Worm (Caenorhabditis elegans) whole organism, L1 larva: Measurements from ENCODE around the gene W10D9.3.

Experiments used
- C04F5.9 ChIP-seq: sonication (generic microtip); optimal IDR thresholded peaks from 2 replicates; lab custom pipeline; 2016; ENCODE audit warnings: missing genetic modification characterization, missing compliant biosample characterization
- C16A3.4 ChIP-seq: fragments of 150-350 bp; optimal IDR thresholded peaks from 2 replicates; lab custom pipeline; 2014; ENCODE audit warnings: missing biosample characterization, missing genetic modification characterization
- F16B12.6 ChIP-seq: fragments of 150-350 bp; optimal IDR thresholded peaks from 2 replicates; lab custom pipeline; 2014; ENCODE audit warnings: missing biosample characterization, missing genetic modification characterization
- aha-1 ChIP-seq: fragments of 150-350 bp; optimal IDR thresholded peaks from 2 replicates; lab custom pipeline; 2014; ENCODE audit warnings: missing biosample characterization, missing genetic modification characterization
- blmp-1 ChIP-seq: fragments of 150-350 bp; optimal IDR thresholded peaks from 2 replicates; lab custom pipeline; 2014; ENCODE audit warnings: missing biosample characterization, missing genetic modification characterization
- ceh-63 ChIP-seq: fragments of 200-800 bp; sonication (Bioruptor generic); optimal IDR thresholded peaks from 2 replicates; lab custom pipeline; 2018; ENCODE audit warnings: mild to moderate bottlenecking, missing genetic modification characterization, missing compliant biosample characterization
- ceh-8 ChIP-seq: fragments of 200-800 bp; sonication (Bioruptor generic); optimal IDR thresholded peaks from 2 replicates; lab custom pipeline; 2018; ENCODE audit warnings: mild to moderate bottlenecking, missing genetic modification characterization, moderate library complexity, missing compliant biosample characterization
- ceh-82 ChIP-seq, 3 experiments: fragments of 150-350 bp in 1 of 3; sonication (generic microtip) in 2 of 3; optimal IDR thresholded peaks; 2 replicates each; lab custom pipeline; 2014 to 2017; ENCODE audit warnings: missing biosample characterization in 3 of 3, missing genetic modification characterization in 3 of 3
- ceh-88 ChIP-seq: fragments of 200-800 bp; sonication (Bioruptor generic); IDR thresholded peaks from 2 replicates; pipeline ENCODE4 v1.3.6; 2022; ENCODE audit warnings: missing genetic modification characterization, missing compliant biosample characterization
- ceh-90 ChIP-seq: sonication (generic microtip); optimal IDR thresholded peaks from 2 replicates; lab custom pipeline; 2016; ENCODE audit warnings: missing genetic modification characterization, missing compliant biosample characterization
- ces-1 ChIP-seq: fragments of 150-350 bp; optimal IDR thresholded peaks from 2 replicates; lab custom pipeline; 2014; ENCODE audit warnings: missing biosample characterization, missing genetic modification reagents, missing genetic modification characterization
- dsc-1 ChIP-seq: sonication (generic microtip); optimal IDR thresholded peaks from 2 replicates; lab custom pipeline; 2016; ENCODE audit warnings: mild to moderate bottlenecking, missing genetic modification characterization, missing compliant biosample characterization
- egl-27 ChIP-seq, 2 experiments: fragments of 150-350 bp in 1 of 2; sonication (generic microtip); optimal IDR thresholded peaks; 3 replicates each; lab custom pipeline; 2017 to 2018; ENCODE audit warnings: missing biosample characterization in 2 of 2, missing genetic modification characterization in 2 of 2, missing genetic modification reagents in 2 of 2
- elt-2 ChIP-seq: sonication (generic microtip); optimal IDR thresholded peaks from 2 replicates; lab custom pipeline; 2016; ENCODE audit warnings: missing genetic modification characterization, mild to moderate bottlenecking, inconsistent platforms, missing compliant biosample characterization, missing genetic modification reagents
- ets-5 ChIP-seq: fragments of 200-800 bp; sonication (Bioruptor generic); IDR thresholded peaks from 2 replicates; pipeline ENCODE4 v1.3.6; 2022; ENCODE audit warnings: missing genetic modification characterization, missing compliant biosample characterization
- fkh-10 ChIP-seq: sonication (generic microtip); optimal IDR thresholded peaks from 2 replicates; lab custom pipeline; 2017; ENCODE audit warnings: missing biosample characterization, missing genetic modification reagents, missing genetic modification characterization
- fkh-4 ChIP-seq: sonication (generic microtip); optimal IDR thresholded peaks from 2 replicates; lab custom pipeline; 2016; ENCODE audit warnings: missing compliant biosample characterization, missing genetic modification characterization, borderline replicate concordance
- hlh-17 ChIP-seq: fragments of 200-800 bp; sonication (Bioruptor generic); optimal IDR thresholded peaks from 2 replicates; lab custom pipeline; 2018; ENCODE audit warnings: missing genetic modification characterization, mild to moderate bottlenecking, missing compliant biosample characterization, moderate library complexity, borderline replicate concordance
- hlh-4 ChIP-seq: sonication (generic microtip); optimal IDR thresholded peaks from 2 replicates; lab custom pipeline; 2016; ENCODE audit warnings: mild to moderate bottlenecking, missing genetic modification characterization, missing compliant biosample characterization
- hpl-2 ChIP-seq: fragments of 150-350 bp; optimal IDR thresholded peaks from 2 replicates; lab custom pipeline; 2014; ENCODE audit warnings: missing biosample characterization, missing genetic modification reagents, missing genetic modification characterization
- jun-1 ChIP-seq: fragments of 150-350 bp; optimal IDR thresholded peaks from 2 replicates; lab custom pipeline; 2014; ENCODE audit warnings: missing biosample characterization, missing genetic modification reagents, missing genetic modification characterization
- lin-13 ChIP-seq: fragments of 150-350 bp; optimal IDR thresholded peaks from 2 replicates; lab custom pipeline; 2014; ENCODE audit warnings: missing biosample characterization, missing genetic modification reagents, missing genetic modification characterization
- lin-14 ChIP-seq: fragments of 200-800 bp; sonication (Bioruptor generic); optimal IDR thresholded peaks from 2 replicates; lab custom pipeline; 2018; ENCODE audit warnings: mild to moderate bottlenecking, missing genetic modification characterization, moderate library complexity, missing compliant biosample characterization
- lin-15B ChIP-seq: fragments of 150-350 bp; sonication (generic microtip); optimal IDR thresholded peaks from 3 replicates; lab custom pipeline; 2014; ENCODE audit warnings: missing biosample characterization, missing genetic modification characterization
- lin-39 ChIP-seq: fragments of 150-350 bp; optimal IDR thresholded peaks from 2 replicates; lab custom pipeline; 2014; ENCODE audit warnings: missing biosample characterization, missing genetic modification reagents, missing genetic modification characterization
- lsy-2 ChIP-seq, 2 experiments: fragments of 150-350 bp; optimal IDR thresholded peaks; 2 replicates each; lab custom pipeline; 2014; ENCODE audit warnings: missing biosample characterization in 2 of 2, missing genetic modification characterization in 2 of 2
- mdl-1 ChIP-seq, 2 experiments: fragments of 150-350 bp; optimal IDR thresholded peaks; 2 replicates each; lab custom pipeline; 2014 to 2017; ENCODE audit warnings: missing biosample characterization in 2 of 2, missing genetic modification characterization in 2 of 2, inconsistent platforms in 1 of 2
- mef-2 ChIP-seq: fragments of 150-350 bp; optimal IDR thresholded peaks from 2 replicates; lab custom pipeline; 2014; ENCODE audit warnings: missing biosample characterization, missing genetic modification characterization
- mep-1 ChIP-seq: fragments of 150-350 bp; optimal IDR thresholded peaks from 2 replicates; lab custom pipeline; 2014; ENCODE audit warnings: missing biosample characterization, missing genetic modification characterization
- nhr-11 ChIP-seq: fragments of 150-350 bp; optimal IDR thresholded peaks from 2 replicates; lab custom pipeline; 2014; ENCODE audit warnings: missing biosample characterization, missing genetic modification characterization
- nhr-12 ChIP-seq: sonication (generic microtip); optimal IDR thresholded peaks from 2 replicates; lab custom pipeline; 2017; ENCODE audit warnings: missing biosample characterization, missing genetic modification characterization
- nhr-19 ChIP-seq: fragments of 200-800 bp; sonication (Bioruptor generic); conservative IDR thresholded peaks from 2 replicates; pipeline ENCODE4 v1.3.6; 2022; ENCODE audit warnings: missing genetic modification characterization, missing compliant biosample characterization
- nhr-20 ChIP-seq: sonication (generic microtip); optimal IDR thresholded peaks from 2 replicates; lab custom pipeline; 2016; ENCODE audit warnings: mild to moderate bottlenecking, missing genetic modification characterization, missing compliant biosample characterization
- nhr-237 ChIP-seq: fragments of 150-350 bp; optimal IDR thresholded peaks from 2 replicates; lab custom pipeline; 2014; ENCODE audit warnings: missing biosample characterization, missing genetic modification characterization
- nhr-47 ChIP-seq: sonication (generic microtip); optimal IDR thresholded peaks from 2 replicates; lab custom pipeline; 2016; ENCODE audit warnings: mild to moderate bottlenecking, missing genetic modification characterization, moderate library complexity, missing compliant biosample characterization
- nhr-76 ChIP-seq: sonication (generic microtip); optimal IDR thresholded peaks from 2 replicates; lab custom pipeline; 2017; ENCODE audit warnings: missing biosample characterization, missing genetic modification characterization
- nhr-77 ChIP-seq: fragments of 150-350 bp; optimal IDR thresholded peaks from 2 replicates; lab custom pipeline; 2014; ENCODE audit warnings: missing biosample characterization, missing genetic modification characterization
- nhr-84 ChIP-seq: sonication (generic microtip); optimal IDR thresholded peaks from 2 replicates; lab custom pipeline; 2017; ENCODE audit warnings: missing biosample characterization, missing genetic modification characterization
- nhr-85 ChIP-seq: sonication (generic microtip); peaks from one replicate; lab custom pipeline; 2016; ENCODE audit warnings: missing genetic modification characterization, inconsistent platforms, missing compliant biosample characterization
- pag-3 ChIP-seq: sonication (generic microtip); optimal IDR thresholded peaks from 2 replicates; lab custom pipeline; 2017; ENCODE audit warnings: missing genetic modification characterization, mild to moderate bottlenecking, missing compliant biosample characterization, antibody characterized with exemption, borderline replicate concordance; ENCODE audit not compliant: insufficient read depth
- pqm-1 ChIP-seq: sonication (generic microtip); optimal IDR thresholded peaks from 3 replicates; lab custom pipeline; 2017; ENCODE audit warnings: missing biosample characterization, missing genetic modification characterization
- rnt-1 ChIP-seq: sonication (generic microtip); optimal IDR thresholded peaks from 2 replicates; lab custom pipeline; 2016; ENCODE audit warnings: mild to moderate bottlenecking, missing genetic modification characterization, moderate library complexity, missing compliant biosample characterization
- skn-1 ChIP-seq: fragments of 150-350 bp; optimal IDR thresholded peaks from 2 replicates; lab custom pipeline; 2014; ENCODE audit warnings: missing biosample characterization, missing genetic modification characterization
- snpc-4 ChIP-seq: fragments of 150-350 bp; optimal IDR thresholded peaks from 2 replicates; lab custom pipeline; 2014; ENCODE audit warnings: missing biosample characterization, missing genetic modification characterization
- snu-23 ChIP-seq: sonication (generic microtip); optimal IDR thresholded peaks from 2 replicates; lab custom pipeline; 2016; ENCODE audit warnings: missing genetic modification characterization, missing compliant biosample characterization
- sptf-1 ChIP-seq: fragments of 150-350 bp; optimal IDR thresholded peaks from 2 replicates; lab custom pipeline; 2014; ENCODE audit warnings: missing biosample characterization, missing genetic modification characterization
- swsn-7 ChIP-seq: sonication (generic microtip); optimal IDR thresholded peaks from 2 replicates; lab custom pipeline; 2016; ENCODE audit warnings: missing genetic modification characterization, missing compliant biosample characterization
- tbx-2 ChIP-seq: sonication (generic microtip); optimal IDR thresholded peaks from 2 replicates; lab custom pipeline; 2016; ENCODE audit warnings: missing genetic modification characterization, missing compliant biosample characterization
- unc-130 ChIP-seq: fragments of 150-350 bp; optimal IDR thresholded peaks from 2 replicates; lab custom pipeline; 2017; ENCODE audit warnings: missing biosample characterization, missing genetic modification characterization, inconsistent platforms
- unc-62 ChIP-seq: fragments of 150-350 bp; optimal IDR thresholded peaks from 2 replicates; lab custom pipeline; 2014; ENCODE audit warnings: missing biosample characterization, missing genetic modification reagents, missing genetic modification characterization
- unc-86 ChIP-seq: sonication (generic microtip); optimal IDR thresholded peaks from 2 replicates; lab custom pipeline; 2016; ENCODE audit warnings: missing genetic modification characterization, missing compliant biosample characterization
- vab-15 ChIP-seq: sonication (generic microtip); optimal IDR thresholded peaks from 2 replicates; lab custom pipeline; 2017; ENCODE audit warnings: missing genotype, mild to moderate bottlenecking, missing genetic modification characterization, missing compliant biosample characterization
- zip-4 ChIP-seq: fragments of 200-800 bp; sonication (Bioruptor generic); optimal IDR thresholded peaks from 2 replicates; lab custom pipeline; 2018; ENCODE audit warnings: mild to moderate bottlenecking, missing genetic modification characterization, moderate library complexity, missing compliant biosample characterization
- ztf-4 ChIP-seq: fragments of 150-350 bp; optimal IDR thresholded peaks from 2 replicates; lab custom pipeline; 2014; ENCODE audit warnings: missing biosample characterization, missing genetic modification characterization

Gene W10D9.3

DNA sequence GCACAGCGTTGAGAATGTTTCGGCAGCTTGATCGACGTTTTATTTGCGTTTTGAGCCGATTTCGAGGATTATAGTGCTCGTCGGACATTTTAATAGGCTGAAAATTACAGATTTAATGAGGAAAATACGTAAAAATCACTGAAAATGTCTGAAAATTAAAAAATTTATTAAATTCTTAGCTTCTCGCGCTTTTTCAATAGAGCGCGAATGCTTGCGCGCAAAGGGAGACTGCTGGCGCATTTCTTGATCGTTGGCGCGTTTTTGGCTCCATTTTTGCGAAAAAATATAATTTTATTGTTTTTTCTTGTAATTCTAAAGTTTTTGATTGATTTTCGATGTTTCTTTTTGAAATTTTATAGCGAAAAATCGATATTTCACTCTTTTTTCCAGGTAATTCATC lies 49.9 kb downstream of the W10D9.3 start, which contains the start of the genes dnsn-1 and C24H12.4 (continued):
- peak; percentile 94 for TF ChIP-seq lin-14 (GFP tag; lab: Kevin White, UChicago)
- TF ChIP-seq nhr-237 (tag; lab: Kevin White, UChicago), result peak; percentile 58
- TF ChIP-seq mep-1 (tag; lab: Kevin White, UChicago), result peak; percentile 99
- TF ChIP-seq unc-62 (GFP tag; lab: Kevin White, UChicago), result no peak
- TF ChIP-seq dsc-1, result peak; percentile 97
- no peak for TF ChIP-seq nhr-76 (tag; lab: Kevin White, UChicago)
- TF ChIP-seq ceh-90 (tag; lab: Kevin White, UChicago), result peak; percentile 29
- peak; percentile 98 for TF ChIP-seq tbx-2 (tag; lab: Kevin White, UChicago)
- peak in 1 of 2 experiments; percentile 1 for TF ChIP-seq egl-27 (tag; optimal IDR thresholded peaks at IDR 0.05; lab: Kevin White, UChicago)
- TF ChIP-seq ztf-4 (tag; lab: Kevin White, UChicago), result peak; percentile 85
- TF ChIP-seq F16B12.6 (tag; lab: Kevin White, UChicago), result peak; percentile 74
- peak; percentile 98 for TF ChIP-seq nhr-47
- no peak for TF ChIP-seq hlh-4 (tag; lab: Kevin White, UChicago)
- no peak for TF ChIP-seq nhr-84 (tag; lab: Kevin White, UChicago)
- peak; percentile 96 for TF ChIP-seq nhr-20 (tag; lab: Kevin White, UChicago)
- TF ChIP-seq lin-39 (tag; lab: Kevin White, UChicago), result peak; percentile 96
- TF ChIP-seq nhr-19, result peak; percentile 95
- TF ChIP-seq hpl-2, result peak; percentile 54
- TF ChIP-seq fkh-4 (tag; lab: Kevin White, UChicago), result peak; percentile 31
- TF ChIP-seq nhr-12 (tag; lab: Kevin White, UChicago), result no peak
- TF ChIP-seq ces-1 (GFP tag; lab: Kevin White, UChicago), result no peak
- peak; percentile 88 for TF ChIP-seq jun-1
- TF ChIP-seq elt-2, result peak; percentile 75
- peak; percentile 95 for TF ChIP-seq skn-1 (tag; lab: Kevin White, UChicago)
- peak; percentile 97 for TF ChIP-seq swsn-7 (tag; lab: Kevin White, UChicago)
- peak; percentile 88 for TF ChIP-seq ceh-88
- TF ChIP-seq zip-4 (GFP tag; lab: Kevin White, UChicago), result peak; percentile 86
- TF ChIP-seq vab-15 (tag; lab: Kevin White, UChicago), result peak; percentile 44
- TF ChIP-seq snu-23 (GFP tag; lab: Kevin White, UChicago), result peak; percentile 98
- no peak for TF ChIP-seq ceh-63 (GFP tag; lab: Kevin White, UChicago)
- TF ChIP-seq lin-15B (tag; lab: Kevin White, UChicago), result peak; percentile 97
- peak; percentile 75 for TF ChIP-seq aha-1 (tag; lab: Kevin White, UChicago)
- no peak for TF ChIP-seq pqm-1 (tag; lab: Kevin White, UChicago)
- peak; percentile 96 to 97 for TF ChIP-seq lsy-2 (tag; optimal IDR thresholded peaks at IDR 0.05; lab: Kevin White, UChicago)
- peak; percentile 99 for TF ChIP-seq unc-130 (tag; lab: Kevin White, UChicago)
- TF ChIP-seq unc-86 (tag; lab: Kevin White, UChicago), result peak; percentile 95
- peak; percentile 86 for TF ChIP-seq snpc-4 (tag; lab: Kevin White, UChicago)
- TF ChIP-seq ceh-82 (tag; optimal IDR thresholded peaks at IDR 0.05; lab: Kevin White, UChicago), result peak; percentile 96 to 98 (median 97)
- TF ChIP-seq mef-2 (tag; lab: Kevin White, UChicago), result peak; percentile 49
- peak; percentile 96 for TF ChIP-seq C16A3.4 (tag; lab: Kevin White, UChicago)
- TF ChIP-seq C04F5.9, result peak; percentile 87
- TF ChIP-seq nhr-11 (tag; lab: Kevin White, UChicago), result peak; percentile 57
- TF ChIP-seq ets-5 (GFP tag; lab: Robert Waterston, UW), result no peak
- peak; percentile 92 for TF ChIP-seq fkh-10 (GFP tag; lab: Kevin White, UChicago)
- peak; percentile 31 for TF ChIP-seq pag-3
- peak; percentile 93 for TF ChIP-seq lin-13 (GFP tag; lab: Kevin White, UChicago)
- peak; percentile 95 for TF ChIP-seq rnt-1 (tag; lab: Kevin White, UChicago)
- TF ChIP-seq nhr-77 (tag; lab: Kevin White, UChicago), result peak; percentile 79
- TF ChIP-seq hlh-17 (GFP tag; lab: Kevin White, UChicago), result no peak
- TF ChIP-seq sptf-1, result no peak
- TF ChIP-seq blmp-1 (tag; lab: Kevin White, UChicago), result peak; percentile 83
- TF ChIP-seq mdl-1 (tag; optimal IDR thresholded peaks at IDR 0.05; lab: Kevin White, UChicago), result peak in 1 of 2 experiments; percentile 88
- TF ChIP-seq nhr-85 (tag; lab: Kevin White, UChicago), result peak; percentile 93
- TF ChIP-seq ceh-8 (GFP tag; lab: Kevin White, UChicago), result peak; percentile 83
